Fruit fly (Drosophila melanogaster) whole organism, prepupa: ENCODE data around the gene Stt3A.

Source experiments
- CG11294 ChIP-seq: fragments of 200-800 bp; sonication (Bioruptor generic); IDR thresholded peaks from 2 replicates; pipeline ENCODE4 v1.3.6; 2022; ENCODE audit warnings: missing biosample characterization, missing genetic modification characterization
- CG4318 ChIP-seq: fragments of 200-800 bp; sonication (Bioruptor generic); optimal IDR thresholded peaks from 3 replicates; lab custom pipeline; 2017; ENCODE audit warnings: missing biosample characterization, mild to moderate bottlenecking, missing genetic modification characterization
- CG6163 ChIP-seq: fragments of 200-800 bp; sonication (Bioruptor generic); IDR thresholded peaks from 3 replicates; pipeline ENCODE4 v1.3.6; 2022; ENCODE audit warnings: missing biosample characterization, missing genetic modification characterization
- Eip78C ChIP-seq: fragments of 200-800 bp; sonication (Bioruptor generic); peaks from one replicate; lab custom pipeline; 2016; ENCODE audit warnings: missing biosample characterization, missing genetic modification characterization
- Lpt ChIP-seq: fragments of 200-800 bp; sonication (Bioruptor generic); optimal IDR thresholded peaks from 3 replicates; lab custom pipeline; 2016; ENCODE audit warnings: missing biosample characterization, missing genetic modification characterization
- Sox102F ChIP-seq: fragments of 200-800 bp; sonication (Bioruptor generic); optimal IDR thresholded peaks from 2 replicates; lab custom pipeline; 2016; ENCODE audit warnings: missing biosample characterization, mild to moderate bottlenecking, missing genetic modification characterization
- Sox14 ChIP-seq: fragments of 200-800 bp; sonication (Bioruptor generic); optimal IDR thresholded peaks from 3 replicates; lab custom pipeline; 2016; ENCODE audit warnings: missing biosample characterization, missing genetic modification characterization
- esn ChIP-seq: fragments of 200-800 bp; sonication (Bioruptor generic); optimal IDR thresholded peaks from 2 replicates; lab custom pipeline; 2016; ENCODE audit warnings: missing biosample characterization, mild to moderate bottlenecking, missing genetic modification characterization, moderate library complexity
- fkh ChIP-seq: fragments of 200-800 bp; sonication (Bioruptor generic); optimal IDR thresholded peaks from 3 replicates; lab custom pipeline; 2017; ENCODE audit warnings: missing biosample characterization, mild to moderate bottlenecking, missing genetic modification characterization, moderate library complexity
- net ChIP-seq: fragments of 200-800 bp; sonication (Bioruptor generic); optimal IDR thresholded peaks from 3 replicates; lab custom pipeline; 2016; ENCODE audit warnings: missing biosample characterization, missing genetic modification characterization
- spab ChIP-seq: fragments of 200-800 bp; sonication (Bioruptor generic); optimal IDR thresholded peaks from 2 replicates; lab custom pipeline; 2017; ENCODE audit warnings: missing biosample characterization, mild to moderate bottlenecking, missing genetic modification characterization, missing genetic modification reagents

dm6 chrX:21042638-21043513 lies 10.9 kb downstream of the Stt3A start:
- peak; percentile 85 for TF ChIP-seq CG11294 (GFP tag; lab: Robert Waterston, UW)
- peak; percentile 92 for TF ChIP-seq Eip78C (GFP tag; lab: Kevin White, UChicago)
- TF ChIP-seq Sox14 (GFP tag; lab: Kevin White, UChicago) = peak; percentile 69
- peak; percentile 94 for TF ChIP-seq CG6163
- peak; percentile 84 for TF ChIP-seq esn
- peak; percentile 75 for TF ChIP-seq Sox102F (GFP tag; lab: Kevin White, UChicago)
- TF ChIP-seq spab (GFP tag; lab: Kevin White, UChicago) = peak; percentile 75
- TF ChIP-seq Lpt (GFP tag; lab: Kevin White, UChicago) = peak; percentile 76
- peak; percentile 82 for TF ChIP-seq CG4318 (GFP tag; lab: Kevin White, UChicago)
- peak; percentile 60 for TF ChIP-seq fkh (GFP tag; lab: Kevin White, UChicago)
- TF ChIP-seq net (GFP tag; lab: Kevin White, UChicago) = peak; percentile 76
